Fruit fly (Drosophila melanogaster): Measurements from ENCODE around the gene Pgant6.

Pgant6 gene

dm6 chr3L:2773968-2774461 is 8.0 kb upstream of the Pgant6 start, which contains the start of the genes CG12093 and Atg2:
CG12093 (minus strand) TSS chr3L:2774007.
Atg2 (plus strand) TSS chr3L:2774338.
- TF ChIP-seq Mio (GFP tag; optimal IDR thresholded peaks at IDR 0.05) (peak; percentile 18), GATAd (GFP tag; optimal IDR thresholded peaks at IDR 0.05) (peak; percentile 78), dmrt93B (GFP tag; optimal IDR thresholded peaks at IDR 0.05) (peak; percentile 87), ey (GFP tag; optimal IDR thresholded peaks at IDR 0.05) (peak; percentile 90), h (GFP tag; optimal IDR thresholded peaks at IDR 0.05) (peak; percentile 93), OdsH (GFP tag; optimal IDR thresholded peaks at IDR 0.05) (peak; percentile 93), HLH106 (tag; optimal IDR thresholded peaks at IDR 0.05) (peak; percentile 96), sv (GFP tag; optimal IDR thresholded peaks at IDR 0.05) (peak; percentile 92), Hr83 (GFP tag; optimal IDR thresholded peaks at IDR 0.05; ENCODE audit: poor library complexity, severe bottlenecking) (peak; percentile 62), tai (GFP tag; optimal IDR thresholded peaks at IDR 0.05) (no peak), woc (GFP tag; optimal IDR thresholded peaks at IDR 0.05) (peak; percentile 87), Jra (GFP tag; optimal IDR thresholded peaks at IDR 0.05) (no peak), fru (GFP tag; optimal IDR thresholded peaks at IDR 0.05) (peak; percentile 90), Hnf4 (GFP tag; optimal IDR thresholded peaks at IDR 0.05) (no peak), CG9705 (GFP tag; optimal IDR thresholded peaks at IDR 0.05) (peak; percentile 92), rgr (GFP tag; optimal IDR thresholded peaks at IDR 0.05) (peak; percentile 94), foxo (GFP tag; optimal IDR thresholded peaks at IDR 0.05) (peak in 1 of 2 experiments; percentile 97), CG32264 (GFP tag; optimal IDR thresholded peaks at IDR 0.05) (peak; percentile 47), psq (GFP tag; optimal IDR thresholded peaks at IDR 0.05) (peak; percentile 89), Vsx2 (GFP tag; optimal IDR thresholded peaks at IDR 0.05; ENCODE audit: partially characterized antibody) (no peak), lola (GFP tag; optimal IDR thresholded peaks at IDR 0.05) (no peak), sage (GFP tag; optimal IDR thresholded peaks at IDR 0.05) (no peak), Sp1 (GFP tag; optimal IDR thresholded peaks at IDR 0.05) (peak; percentile 94), usp (GFP tag; optimal IDR thresholded peaks at IDR 0.05) (no peak), Rel (GFP tag; optimal IDR thresholded peaks at IDR 0.05) (no peak), Rel (tag; optimal IDR thresholded peaks at IDR 0.05) (peak; percentile 81), br (GFP tag; optimal IDR thresholded peaks at IDR 0.05) (peak; percentile 87)

dm6 chr3L:2780711-2781110 is 1.3 kb upstream of the Pgant6 start, which contains the start of gene mRpS35:
mRpS35 (plus strand) TSS chr3L:2780899.
- TF ChIP-seq fru (GFP tag; optimal IDR thresholded peaks at IDR 0.05) (no peak), dl (GFP tag; optimal IDR thresholded peaks at IDR 0.05; ENCODE audit: insufficient read depth in 1 of 2, partially characterized antibody in 2 of 2) (no peak), GATAd (GFP tag; optimal IDR thresholded peaks at IDR 0.05) (no peak), tai (GFP tag; optimal IDR thresholded peaks at IDR 0.05) (no peak), CG32264 (GFP tag; optimal IDR thresholded peaks at IDR 0.05) (no peak), psq (GFP tag; optimal IDR thresholded peaks at IDR 0.05) (no peak), Sp1 (GFP tag; optimal IDR thresholded peaks at IDR 0.05) (no peak), CrebA (GFP tag; optimal IDR thresholded peaks at IDR 0.05; ENCODE audit: borderline replicate concordance) (no peak), dsf (GFP tag; optimal IDR thresholded peaks at IDR 0.05; ENCODE audit: borderline replicate concordance) (no peak), Hnf4 (GFP tag; optimal IDR thresholded peaks at IDR 0.05) (no peak), OdsH (GFP tag; optimal IDR thresholded peaks at IDR 0.05) (no peak), h (GFP tag; optimal IDR thresholded peaks at IDR 0.05) (no peak), sage (GFP tag; optimal IDR thresholded peaks at IDR 0.05) (no peak), usp (GFP tag; optimal IDR thresholded peaks at IDR 0.05) (no peak), Mio (GFP tag; optimal IDR thresholded peaks at IDR 0.05) (no peak), dmrt93B (GFP tag; optimal IDR thresholded peaks at IDR 0.05) (no peak), jim (GFP tag; optimal IDR thresholded peaks at IDR 0.05) (no peak)

- no peak for TF ChIP-seq Dfd (GFP tag; optimal IDR thresholded peaks at IDR 0.05)
- no peak for TF ChIP-seq psq (GFP tag; optimal IDR thresholded peaks at IDR 0.05)
- TF ChIP-seq foxo (GFP tag; optimal IDR thresholded peaks at IDR 0.05) = no peak
- no peak for TF ChIP-seq Jra (GFP tag; optimal IDR thresholded peaks at IDR 0.05)
- no peak for TF ChIP-seq brk (GFP tag; optimal IDR thresholded peaks at IDR 0.05)
- TF ChIP-seq Mio (GFP tag; optimal IDR thresholded peaks at IDR 0.05) = no peak
- TF ChIP-seq Myc (optimal IDR thresholded peaks at IDR 0.05) = no peak
- TF ChIP-seq Vsx2 (GFP tag; optimal IDR thresholded peaks at IDR 0.05; ENCODE audit: partially characterized antibody) = no peak
- TF ChIP-seq br (GFP tag; optimal IDR thresholded peaks at IDR 0.05) = no peak
- TF ChIP-seq Hnf4 (GFP tag; optimal IDR thresholded peaks at IDR 0.05) = no peak
- TF ChIP-seq pan (optimal IDR thresholded peaks at IDR 0.05) = no peak
Observed at dm6 chr3L:2782678-2783027, 598 bp downstream of the Pgant6 start.
